Fruit fly (Drosophila melanogaster) whole organism, embryonic: ENCODE data around the gene CG10132.

Source experiments
- Abd-B ChIP-seq: fragments of 200-800 bp; sonication (Bioruptor generic); optimal IDR thresholded peaks from 2 replicates; lab custom pipeline; 2018; ENCODE audit warnings: missing biosample characterization, mild to moderate bottlenecking, missing genetic modification characterization, moderate library complexity
- Adf1 ChIP-seq: fragments of 200-800 bp; sonication (Bioruptor generic); IDR thresholded peaks from 2 replicates; pipeline ENCODE4 v1.3.6; 2022; ENCODE audit warnings: missing biosample characterization, missing genetic modification characterization
- Blimp-1 ChIP-seq: fragments of 200-800 bp; sonication (Bioruptor generic); optimal IDR thresholded peaks from 3 replicates; lab custom pipeline; 2018; ENCODE audit warnings: missing biosample characterization, missing genetic modification characterization, mild to moderate bottlenecking, moderate library complexity, missing genetic modification reagents
- CG10462 ChIP-seq: fragments of 200-800 bp; sonication (Bioruptor generic); optimal IDR thresholded peaks from 2 replicates; lab custom pipeline; 2016; ENCODE audit warnings: missing biosample characterization, missing genetic modification characterization
- CG11247 ChIP-seq: fragments of 200-800 bp; sonication (Bioruptor generic); IDR thresholded peaks from 2 replicates; pipeline ENCODE4 v1.3.6; 2022; ENCODE audit warnings: missing biosample characterization, missing genetic modification characterization
- CG11456 ChIP-seq: fragments of 200-800 bp; sonication (Bioruptor generic); IDR thresholded peaks from 3 replicates; pipeline ENCODE4 v1.3.6; 2022; ENCODE audit warnings: missing biosample characterization, missing genetic modification characterization
- CG12391 ChIP-seq: fragments of 200-800 bp; sonication (Bioruptor generic); optimal IDR thresholded peaks from 3 replicates; lab custom pipeline; 2018; ENCODE audit warnings: missing biosample characterization, mild to moderate bottlenecking, missing genetic modification characterization, moderate library complexity
- CG13624 ChIP-seq: fragments of 200-800 bp; sonication (Bioruptor generic); optimal IDR thresholded peaks from 2 replicates; lab custom pipeline; 2016; ENCODE audit warnings: missing biosample characterization, missing genetic modification characterization
- CG13894 ChIP-seq: fragments of 200-800 bp; sonication (Bioruptor generic); optimal IDR thresholded peaks from 3 replicates; lab custom pipeline; 2018; ENCODE audit warnings: missing biosample characterization, mild to moderate bottlenecking, missing genetic modification characterization, moderate library complexity
- CG15073 ChIP-seq: fragments of 200-800 bp; sonication (Bioruptor generic); optimal IDR thresholded peaks from 2 replicates; lab custom pipeline; 2016; ENCODE audit warnings: missing biosample characterization, missing genetic modification characterization
- CG15269 ChIP-seq: fragments of 200-800 bp; sonication (Bioruptor generic); optimal IDR thresholded peaks from 2 replicates; lab custom pipeline; 2018; ENCODE audit warnings: missing biosample characterization, mild to moderate bottlenecking, missing genetic modification characterization, moderate library complexity
- CG16863 ChIP-seq: fragments of 200-800 bp; sonication (Bioruptor generic); optimal IDR thresholded peaks from 3 replicates; lab custom pipeline; 2016; ENCODE audit warnings: missing biosample characterization, missing genetic modification characterization
- CG17186 ChIP-seq: fragments of 200-800 bp; sonication (Bioruptor generic); optimal IDR thresholded peaks from 3 replicates; lab custom pipeline; 2017; ENCODE audit warnings: missing biosample characterization, missing genetic modification reagents, missing genetic modification characterization
- CG17328 ChIP-seq: fragments of 200-800 bp; sonication (Bioruptor generic); IDR thresholded peaks from 2 replicates; pipeline ENCODE4 v1.3.6; 2022; ENCODE audit warnings: missing biosample characterization, missing genetic modification characterization
- CG1792 ChIP-seq: fragments of 200-800 bp; sonication (Bioruptor generic); optimal IDR thresholded peaks from 2 replicates; lab custom pipeline; 2016; ENCODE audit warnings: missing biosample characterization, missing genetic modification characterization
- CG18476 ChIP-seq: fragments of 200-800 bp; sonication (Bioruptor generic); optimal IDR thresholded peaks from 2 replicates; lab custom pipeline; 2016; ENCODE audit warnings: missing biosample characterization, mild to moderate bottlenecking, missing genetic modification characterization
- CG2875 ChIP-seq: fragments of 200-800 bp; sonication (Bioruptor generic); optimal IDR thresholded peaks from 2 replicates; lab custom pipeline; 2017; ENCODE audit warnings: missing biosample characterization, mild to moderate bottlenecking, missing genetic modification characterization, missing genetic modification reagents
- CG3065 ChIP-seq: fragments of 200-800 bp; sonication (Bioruptor generic); optimal IDR thresholded peaks from 2 replicates; lab custom pipeline; 2016; ENCODE audit warnings: missing biosample characterization, missing genetic modification characterization
- CG3726 ChIP-seq: fragments of 200-800 bp; sonication (Bioruptor generic); IDR thresholded peaks from 3 replicates; pipeline ENCODE4, ENCODE4 v1.3.6; 2022; ENCODE audit warnings: missing biosample characterization, missing genetic modification characterization
- CG42726 ChIP-seq: fragments of 200-800 bp; sonication (Bioruptor generic); IDR thresholded peaks from 2 replicates; pipeline ENCODE4 v1.3.6; 2022; ENCODE audit warnings: missing biosample characterization, missing genetic modification characterization; ENCODE audit not compliant: partially characterized antibody
- CG4282 ChIP-seq: fragments of 200-800 bp; sonication (Bioruptor generic); optimal IDR thresholded peaks from 2 replicates; lab custom pipeline; 2016; ENCODE audit warnings: missing biosample characterization, missing genetic modification characterization
- CG4360 ChIP-seq: fragments of 200-800 bp; sonication (Bioruptor generic); IDR thresholded peaks from 2 replicates; pipeline ENCODE4 v1.3.6; 2022; ENCODE audit warnings: missing biosample characterization, missing genetic modification characterization
- CG4730 ChIP-seq: fragments of 200-800 bp; sonication (Bioruptor generic); IDR thresholded peaks from 2 replicates; pipeline ENCODE4 v1.3.6; 2022; ENCODE audit warnings: missing biosample characterization, missing genetic modification characterization
- CG6765 ChIP-seq: fragments of 200-800 bp; sonication (Bioruptor generic); optimal IDR thresholded peaks from 3 replicates; lab custom pipeline; 2017; ENCODE audit warnings: missing biosample characterization, mild to moderate bottlenecking, missing genetic modification characterization
- CG7271 ChIP-seq: fragments of 200-800 bp; sonication (Bioruptor generic); optimal IDR thresholded peaks from 2 replicates; lab custom pipeline; 2018; ENCODE audit warnings: missing biosample characterization, mild to moderate bottlenecking, missing genetic modification characterization, moderate library complexity
- CG7987 ChIP-seq: fragments of 200-800 bp; sonication (Bioruptor generic); optimal IDR thresholded peaks from 2 replicates; lab custom pipeline; 2018; ENCODE audit warnings: missing biosample characterization, mild to moderate bottlenecking, missing genetic modification characterization, moderate library complexity
- CG9215 ChIP-seq: fragments of 200-800 bp; sonication (Bioruptor generic); IDR thresholded peaks from 2 replicates; pipeline ENCODE4 v1.3.6; 2022; ENCODE audit warnings: missing biosample characterization, missing genetic modification characterization
- CG9817 ChIP-seq: fragments of 200-800 bp; sonication (Bioruptor generic); optimal IDR thresholded peaks from 2 replicates; lab custom pipeline; 2018; ENCODE audit warnings: missing biosample characterization, mild to moderate bottlenecking, missing genetic modification characterization, moderate library complexity
- CG9932 ChIP-seq: fragments of 200-800 bp; sonication (Bioruptor generic); IDR thresholded peaks from 2 replicates; pipeline ENCODE4 v1.3.6; 2022; ENCODE audit warnings: missing biosample characterization, missing genetic modification characterization
- Deaf1 ChIP-seq: fragments of 200-800 bp; optimal IDR thresholded peaks from 3 replicates; lab custom pipeline; 2019; ENCODE audit warnings: missing biosample characterization, mild to moderate bottlenecking, missing genetic modification characterization, moderate library complexity
- E2f1 ChIP-seq: fragments of 200-800 bp; sonication (Bioruptor generic); IDR thresholded peaks from 2 replicates; pipeline ENCODE4 v1.3.6; 2022; ENCODE audit warnings: missing biosample characterization, missing genetic modification characterization
- Hr51 ChIP-seq, 2 experiments: fragments of 200-800 bp; sonication (Bioruptor generic); optimal IDR thresholded peaks; 2 replicates in 1 of 2; 3 replicates in 1 of 2; lab custom pipeline; 2016 to 2018; ENCODE audit warnings: missing biosample characterization in 2 of 2, missing genetic modification characterization in 2 of 2, mild to moderate bottlenecking in 1 of 2, moderate library complexity in 1 of 2
- Meics ChIP-seq: fragments of 200-800 bp; sonication (Bioruptor generic); optimal IDR thresholded peaks from 2 replicates; lab custom pipeline; 2017; ENCODE audit warnings: missing biosample characterization, mild to moderate bottlenecking, missing genetic modification characterization
- NFAT ChIP-seq: fragments of 200-800 bp; sonication (Bioruptor generic); IDR thresholded peaks from 2 replicates; pipeline ENCODE4 v1.3.6; 2022; ENCODE audit warnings: missing biosample characterization, missing genetic modification characterization
- Neu2 ChIP-seq: fragments of 200-800 bp; sonication (Bioruptor generic); optimal IDR thresholded peaks from 3 replicates; lab custom pipeline; 2016; ENCODE audit warnings: missing biosample characterization, missing genetic modification characterization, borderline replicate concordance
- Rx ChIP-seq: fragments of 200-800 bp; sonication (Bioruptor generic); IDR thresholded peaks from 2 replicates; pipeline ENCODE4 v1.3.6; 2022; ENCODE audit warnings: missing biosample characterization, missing genetic modification characterization
- Scr ChIP-seq: fragments of 200-800 bp; sonication (Bioruptor generic); IDR thresholded peaks from 2 replicates; pipeline ENCODE4 v1.3.6; 2022; ENCODE audit warnings: missing biosample characterization, missing genetic modification characterization; ENCODE audit not compliant: partially characterized antibody
- Sry-β ChIP-seq: fragments of 200-800 bp; sonication (Bioruptor generic); optimal IDR thresholded peaks from 2 replicates; lab custom pipeline; 2018; ENCODE audit warnings: missing biosample characterization, mild to moderate bottlenecking, missing genetic modification characterization, moderate library complexity
- cg ChIP-seq: fragments of 200-800 bp; sonication (Bioruptor generic); optimal IDR thresholded peaks from 3 replicates; lab custom pipeline; 2019; ENCODE audit warnings: missing biosample characterization, mild to moderate bottlenecking, missing genetic modification characterization, moderate library complexity
- dpn ChIP-seq, 2 experiments: fragments of 200-800 bp; sonication (Bioruptor generic); optimal IDR thresholded peaks; 3 replicates each; lab custom pipeline; 2016; ENCODE audit warnings: missing biosample characterization in 2 of 2, missing genetic modification characterization in 2 of 2
- eve ChIP-seq, 2 experiments: fragments of >200 bp; optimal IDR thresholded peaks; 2 replicates each; lab custom pipeline; 2017; ENCODE audit warnings: missing biosample characterization in 2 of 2, missing genetic modification characterization in 2 of 2
- gcm ChIP-seq: fragments of 200-800 bp; sonication (Bioruptor generic); optimal IDR thresholded peaks from 2 replicates; lab custom pipeline; 2019; ENCODE audit warnings: missing biosample characterization, mild to moderate bottlenecking, missing genetic modification characterization, moderate library complexity
- grn ChIP-seq: fragments of 200-800 bp; sonication (Bioruptor generic); optimal IDR thresholded peaks from 3 replicates; lab custom pipeline; 2017; ENCODE audit warnings: missing biosample characterization, missing genetic modification characterization
- insv ChIP-seq, 2 experiments: fragments of 200-800 bp; sonication (Bioruptor generic); optimal IDR thresholded peaks; 3 replicates each; lab custom pipeline; 2016 to 2018; ENCODE audit warnings: missing biosample characterization in 2 of 2, missing genetic modification characterization in 2 of 2
- jigr1 ChIP-seq: fragments of 200-800 bp; sonication (Bioruptor generic); IDR thresholded peaks from 3 replicates; pipeline ENCODE4 v1.3.6; 2022; ENCODE audit warnings: missing biosample characterization, missing genetic modification characterization
- kah ChIP-seq: fragments of 200-800 bp; sonication (Bioruptor generic); optimal IDR thresholded peaks from 2 replicates; lab custom pipeline; 2018; ENCODE audit warnings: missing biosample characterization, mild to moderate bottlenecking, missing genetic modification characterization
- maf-S ChIP-seq: fragments of 200-800 bp; sonication (Bioruptor generic); optimal IDR thresholded peaks from 2 replicates; lab custom pipeline; 2016; ENCODE audit warnings: missing biosample characterization, missing genetic modification characterization
- slbo ChIP-seq: fragments of 200-800 bp; sonication (Bioruptor generic); IDR thresholded peaks from 2 replicates; pipeline ENCODE4 v1.3.6; 2022; ENCODE audit warnings: missing biosample characterization, missing genetic modification characterization
- tll ChIP-seq, 2 experiments: fragments of 200-800 bp in 1 of 2; fragments of >200 bp in 1 of 2; sonication (Bioruptor generic) in 1 of 2; optimal IDR thresholded peaks; 2 replicates each; lab custom pipeline; 2017 to 2019; ENCODE audit warnings: missing biosample characterization in 2 of 2, missing genetic modification characterization in 2 of 2, mild to moderate bottlenecking in 1 of 2, moderate library complexity in 1 of 2
- twi ChIP-seq: fragments of 200-800 bp; optimal IDR thresholded peaks from 2 replicates; lab custom pipeline; 2019; ENCODE audit warnings: missing biosample characterization, mild to moderate bottlenecking, missing genetic modification characterization, moderate library complexity

The CG10132 gene

DNA sequence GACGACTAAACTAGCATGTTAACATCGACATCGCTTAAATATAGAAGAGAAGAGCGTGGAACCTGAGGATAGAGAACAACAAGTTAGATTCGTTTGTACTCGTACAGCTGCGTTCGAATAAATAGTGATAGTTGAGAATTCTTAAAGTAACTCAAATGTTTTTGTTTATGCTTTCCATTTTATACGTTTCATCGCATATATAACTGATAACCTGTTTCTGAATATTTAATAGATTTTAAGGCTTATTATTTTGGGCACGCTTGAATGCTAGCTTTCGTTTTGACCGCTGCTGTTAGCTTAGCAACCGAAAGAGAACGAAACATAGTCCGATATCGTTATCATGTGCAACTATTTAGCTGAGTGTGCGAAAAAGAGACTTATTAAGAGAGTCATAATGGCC is 9.7 kb downstream of the CG10132 start (continued):
- TF ChIP-seq slbo (GFP tag; lab: Robert Waterston, UW) = peak; percentile 99
- TF ChIP-seq jigr1 = peak; percentile 73; the same call in 2 of the 3 replicates
- TF ChIP-seq insv (GFP tag; optimal IDR thresholded peaks at IDR 0.05; lab: Kevin White, UChicago) = peak; percentile 11 to 38
- TF ChIP-seq CG18476 = peak; percentile 91
- peak; percentile 74 for TF ChIP-seq twi (tag; lab: Kevin White, UChicago)
- peak; percentile 60 for TF ChIP-seq CG2875 (GFP tag; lab: Kevin White, UChicago)
- peak; percentile 95 for TF ChIP-seq CG9215
- peak; percentile 91 for TF ChIP-seq CG17328
- peak; percentile 96 for TF ChIP-seq maf-S (GFP tag; lab: Kevin White, UChicago)
- TF ChIP-seq Blimp-1 = peak; percentile 82
- TF ChIP-seq CG13624 = peak; percentile 98
- peak; percentile 98 for TF ChIP-seq Meics
- 0 out of 2 replicates have a peak, but pooled peaks have one; percentile 31 for TF ChIP-seq CG4360 (GFP tag; lab: Robert Waterston, UW)
- TF ChIP-seq CG9817 (tag; lab: Kevin White, UChicago) = peak; percentile 95
- peak; percentile 49 for TF ChIP-seq CG7271 (tag; lab: Kevin White, UChicago)
- no peak for TF ChIP-seq CG42726
- peak; percentile 96 for TF ChIP-seq CG6765
- TF ChIP-seq CG16863 (GFP tag; lab: Kevin White, UChicago) = peak; percentile 89
- peak; percentile 85 for TF ChIP-seq Deaf1 (tag; lab: Kevin White, UChicago)
- peak; percentile 94 for TF ChIP-seq CG4730 (GFP tag; lab: Robert Waterston, UW)
- peak; percentile 98 for TF ChIP-seq CG11456 (GFP tag; lab: Robert Waterston, UW)
- peak; percentile 97 for TF ChIP-seq NFAT (GFP tag; lab: Robert Waterston, UW)
- TF ChIP-seq Scr (GFP tag; lab: Robert Waterston, UW) = no peak
- no peak for TF ChIP-seq Sry-β (GFP tag; lab: Kevin White, UChicago)
- peak; percentile 89 for TF ChIP-seq CG4282 (GFP tag; lab: Kevin White, UChicago)
- TF ChIP-seq CG3065 (GFP tag; lab: Kevin White, UChicago) = peak; percentile 74
- no peak for TF ChIP-seq CG17186 (GFP tag; lab: Kevin White, UChicago)
- TF ChIP-seq gcm (GFP tag; lab: Kevin White, UChicago) = peak; percentile 86
- no peak for TF ChIP-seq tll (GFP tag; optimal IDR thresholded peaks at IDR 0.05; lab: Kevin White, UChicago)
- peak; percentile 35 for TF ChIP-seq grn (GFP tag; lab: Kevin White, UChicago)
- TF ChIP-seq CG13894 (tag; lab: Kevin White, UChicago) = peak; percentile 98
- TF ChIP-seq CG11247 = peak; percentile 97
- peak; percentile 95 to 97 for TF ChIP-seq dpn (GFP tag; optimal IDR thresholded peaks at IDR 0.05; lab: Kevin White, UChicago)
- TF ChIP-seq CG9932 (GFP tag; lab: Robert Waterston, UW) = peak; percentile 98
- TF ChIP-seq kah (GFP tag; lab: Kevin White, UChicago) = peak; percentile 73
- peak; percentile 90 for TF ChIP-seq CG3726
- TF ChIP-seq CG7987 (GFP tag; lab: Kevin White, UChicago) = peak; percentile 91
- peak; percentile 90 for TF ChIP-seq Adf1
- peak; percentile 79 for TF ChIP-seq CG10462 (GFP tag; lab: Kevin White, UChicago)
- TF ChIP-seq CG15073 (GFP tag; lab: Kevin White, UChicago) = peak; percentile 28
- TF ChIP-seq CG12391 (tag; lab: Kevin White, UChicago) = peak; percentile 97
- no peak for TF ChIP-seq cg (GFP tag; lab: Kevin White, UChicago)
- TF ChIP-seq Abd-B (GFP tag; lab: Kevin White, UChicago) = peak; percentile 85
- TF ChIP-seq CG15269 (tag; lab: Kevin White, UChicago) = peak; percentile 98
- TF ChIP-seq E2f1 (GFP tag; lab: Robert Waterston, UW) = peak; percentile 95
- peak; percentile 70 for TF ChIP-seq Neu2 (GFP tag; lab: Kevin White, UChicago)
- peak; percentile 95 for TF ChIP-seq Hr51 (GFP tag; optimal IDR thresholded peaks at IDR 0.05; lab: Kevin White, UChicago)
- TF ChIP-seq eve (GFP tag; optimal IDR thresholded peaks at IDR 0.05; lab: Kevin White, UChicago) = no peak
- TF ChIP-seq Rx (GFP tag; lab: Robert Waterston, UW) = peak; percentile 88
- TF ChIP-seq CG1792 (GFP tag; lab: Kevin White, UChicago) = peak; percentile 93
